Worm (Caenorhabditis elegans) whole organism, L1 larva: Measurements from ENCODE around the gene Y62H9A.15.
A peak's percentile ranks its signal among the peaks of the same experiment; 100 is the strongest.

Experiments used
- C04F5.9 ChIP-seq: sonication (generic microtip); optimal IDR thresholded peaks from 2 replicates; lab custom pipeline; 2016; ENCODE audit warnings: missing genetic modification characterization, missing compliant biosample characterization
- F16B12.6 ChIP-seq: fragments of 150-350 bp; optimal IDR thresholded peaks from 2 replicates; lab custom pipeline; 2014; ENCODE audit warnings: missing biosample characterization, missing genetic modification characterization
- aha-1 ChIP-seq: fragments of 150-350 bp; optimal IDR thresholded peaks from 2 replicates; lab custom pipeline; 2014; ENCODE audit warnings: missing biosample characterization, missing genetic modification characterization
- ceh-63 ChIP-seq: fragments of 200-800 bp; sonication (Bioruptor generic); optimal IDR thresholded peaks from 2 replicates; lab custom pipeline; 2018; ENCODE audit warnings: mild to moderate bottlenecking, missing genetic modification characterization, missing compliant biosample characterization
- ceh-82 ChIP-seq, 3 experiments: fragments of 150-350 bp in 1 of 3; sonication (generic microtip) in 2 of 3; optimal IDR thresholded peaks; 2 replicates each; lab custom pipeline; 2014 to 2017; ENCODE audit warnings: missing biosample characterization in 3 of 3, missing genetic modification characterization in 3 of 3
- ceh-88 ChIP-seq: fragments of 200-800 bp; sonication (Bioruptor generic); IDR thresholded peaks from 2 replicates; pipeline ENCODE4 v1.3.6; 2022; ENCODE audit warnings: missing genetic modification characterization, missing compliant biosample characterization
- ceh-90 ChIP-seq: sonication (generic microtip); optimal IDR thresholded peaks from 2 replicates; lab custom pipeline; 2016; ENCODE audit warnings: missing genetic modification characterization, missing compliant biosample characterization
- dpl-1 ChIP-seq, 3 experiments: fragments of 150-350 bp in 2 of 3; sonication (generic microtip) in 1 of 3; optimal IDR thresholded peaks; 2 replicates each; lab custom pipeline; 2014 to 2017; ENCODE audit warnings: missing biosample characterization in 3 of 3, missing genetic modification characterization in 3 of 3, missing genetic modification reagents in 3 of 3
- dsc-1 ChIP-seq: sonication (generic microtip); optimal IDR thresholded peaks from 2 replicates; lab custom pipeline; 2016; ENCODE audit warnings: mild to moderate bottlenecking, missing genetic modification characterization, missing compliant biosample characterization
- egl-13 ChIP-seq: sonication (generic microtip); optimal IDR thresholded peaks from 2 replicates; lab custom pipeline; 2016; ENCODE audit warnings: missing genotype, missing genetic modification reagents, missing genetic modification characterization, missing compliant biosample characterization
- elt-2 ChIP-seq: sonication (generic microtip); optimal IDR thresholded peaks from 2 replicates; lab custom pipeline; 2016; ENCODE audit warnings: missing genetic modification characterization, mild to moderate bottlenecking, inconsistent platforms, missing compliant biosample characterization, missing genetic modification reagents
- elt-3 ChIP-seq, 6 experiments: fragments of 150-350 bp in 1 of 6; sonication (generic microtip); optimal IDR thresholded peaks; 2 replicates each; lab custom pipeline; 2017 to 2018; ENCODE audit warnings: missing biosample characterization in 6 of 6, missing genetic modification characterization in 6 of 6, inconsistent platforms in 1 of 6
- ets-5 ChIP-seq: fragments of 200-800 bp; sonication (Bioruptor generic); IDR thresholded peaks from 2 replicates; pipeline ENCODE4 v1.3.6; 2022; ENCODE audit warnings: missing genetic modification characterization, missing compliant biosample characterization
- fkh-10 ChIP-seq: sonication (generic microtip); optimal IDR thresholded peaks from 2 replicates; lab custom pipeline; 2017; ENCODE audit warnings: missing biosample characterization, missing genetic modification reagents, missing genetic modification characterization
- fkh-4 ChIP-seq: sonication (generic microtip); optimal IDR thresholded peaks from 2 replicates; lab custom pipeline; 2016; ENCODE audit warnings: missing compliant biosample characterization, missing genetic modification characterization, borderline replicate concordance
- fos-1 ChIP-seq: fragments of 150-350 bp; optimal IDR thresholded peaks from 2 replicates; lab custom pipeline; 2014; ENCODE audit warnings: missing biosample characterization, missing genetic modification characterization
- grh-1 ChIP-seq: fragments of 200-800 bp; sonication (Bioruptor generic); IDR thresholded peaks from 2 replicates; pipeline ENCODE4 v1.3.6; 2022; ENCODE audit warnings: missing genetic modification reagents, missing genetic modification characterization, missing compliant biosample characterization
- hlh-17 ChIP-seq: fragments of 200-800 bp; sonication (Bioruptor generic); optimal IDR thresholded peaks from 2 replicates; lab custom pipeline; 2018; ENCODE audit warnings: missing genetic modification characterization, mild to moderate bottlenecking, missing compliant biosample characterization, moderate library complexity, borderline replicate concordance
- jun-1 ChIP-seq: fragments of 150-350 bp; optimal IDR thresholded peaks from 2 replicates; lab custom pipeline; 2014; ENCODE audit warnings: missing biosample characterization, missing genetic modification reagents, missing genetic modification characterization
- lin-13 ChIP-seq: fragments of 150-350 bp; optimal IDR thresholded peaks from 2 replicates; lab custom pipeline; 2014; ENCODE audit warnings: missing biosample characterization, missing genetic modification reagents, missing genetic modification characterization
- lin-14 ChIP-seq: fragments of 200-800 bp; sonication (Bioruptor generic); optimal IDR thresholded peaks from 2 replicates; lab custom pipeline; 2018; ENCODE audit warnings: mild to moderate bottlenecking, missing genetic modification characterization, moderate library complexity, missing compliant biosample characterization
- lin-15B ChIP-seq: fragments of 150-350 bp; sonication (generic microtip); optimal IDR thresholded peaks from 3 replicates; lab custom pipeline; 2014; ENCODE audit warnings: missing biosample characterization, missing genetic modification characterization
- lin-35 ChIP-seq, 2 experiments: fragments of 150-350 bp; optimal IDR thresholded peaks; 2 replicates each; lab custom pipeline; 2014; ENCODE audit warnings: missing biosample characterization in 2 of 2, missing genetic modification characterization in 2 of 2, missing genetic modification reagents in 2 of 2
- lin-39 ChIP-seq: fragments of 150-350 bp; optimal IDR thresholded peaks from 2 replicates; lab custom pipeline; 2014; ENCODE audit warnings: missing biosample characterization, missing genetic modification reagents, missing genetic modification characterization
- lir-3 ChIP-seq: sonication (generic microtip); optimal IDR thresholded peaks from 2 replicates; lab custom pipeline; 2016; ENCODE audit warnings: mild to moderate bottlenecking, missing genetic modification characterization, moderate library complexity, missing compliant biosample characterization; ENCODE audit not compliant: poor library complexity
- lsy-2 ChIP-seq, 2 experiments: fragments of 150-350 bp; optimal IDR thresholded peaks; 2 replicates each; lab custom pipeline; 2014; ENCODE audit warnings: missing biosample characterization in 2 of 2, missing genetic modification characterization in 2 of 2
- mab-9 ChIP-seq: fragments of 200-800 bp; sonication (Bioruptor generic); IDR thresholded peaks from 2 replicates; pipeline ENCODE4 v1.3.6; 2022; ENCODE audit warnings: missing genetic modification reagents, missing genetic modification characterization, missing compliant biosample characterization
- mdl-1 ChIP-seq, 2 experiments: fragments of 150-350 bp; optimal IDR thresholded peaks; 2 replicates each; lab custom pipeline; 2014 to 2017; ENCODE audit warnings: missing biosample characterization in 2 of 2, missing genetic modification characterization in 2 of 2, inconsistent platforms in 1 of 2
- nhr-11 ChIP-seq: fragments of 150-350 bp; optimal IDR thresholded peaks from 2 replicates; lab custom pipeline; 2014; ENCODE audit warnings: missing biosample characterization, missing genetic modification characterization
- nhr-12 ChIP-seq: sonication (generic microtip); optimal IDR thresholded peaks from 2 replicates; lab custom pipeline; 2017; ENCODE audit warnings: missing biosample characterization, missing genetic modification characterization
- nhr-20 ChIP-seq: sonication (generic microtip); optimal IDR thresholded peaks from 2 replicates; lab custom pipeline; 2016; ENCODE audit warnings: mild to moderate bottlenecking, missing genetic modification characterization, missing compliant biosample characterization
- nhr-237 ChIP-seq: fragments of 150-350 bp; optimal IDR thresholded peaks from 2 replicates; lab custom pipeline; 2014; ENCODE audit warnings: missing biosample characterization, missing genetic modification characterization
- nhr-77 ChIP-seq: fragments of 150-350 bp; optimal IDR thresholded peaks from 2 replicates; lab custom pipeline; 2014; ENCODE audit warnings: missing biosample characterization, missing genetic modification characterization
- nhr-84 ChIP-seq: sonication (generic microtip); optimal IDR thresholded peaks from 2 replicates; lab custom pipeline; 2017; ENCODE audit warnings: missing biosample characterization, missing genetic modification characterization
- nhr-85 ChIP-seq: sonication (generic microtip); peaks from one replicate; lab custom pipeline; 2016; ENCODE audit warnings: missing genetic modification characterization, inconsistent platforms, missing compliant biosample characterization
- pag-3 ChIP-seq: sonication (generic microtip); optimal IDR thresholded peaks from 2 replicates; lab custom pipeline; 2017; ENCODE audit warnings: missing genetic modification characterization, mild to moderate bottlenecking, missing compliant biosample characterization, antibody characterized with exemption, borderline replicate concordance; ENCODE audit not compliant: insufficient read depth
- pax-3 ChIP-seq: fragments of 200-800 bp; sonication (Bioruptor generic); optimal IDR thresholded peaks from 2 replicates; lab custom pipeline; 2018; ENCODE audit warnings: mild to moderate bottlenecking, missing genetic modification characterization, moderate library complexity, missing compliant biosample characterization
- pqm-1 ChIP-seq: sonication (generic microtip); optimal IDR thresholded peaks from 3 replicates; lab custom pipeline; 2017; ENCODE audit warnings: missing biosample characterization, missing genetic modification characterization
- rnt-1 ChIP-seq: sonication (generic microtip); optimal IDR thresholded peaks from 2 replicates; lab custom pipeline; 2016; ENCODE audit warnings: mild to moderate bottlenecking, missing genetic modification characterization, moderate library complexity, missing compliant biosample characterization
- skn-1 ChIP-seq: fragments of 150-350 bp; optimal IDR thresholded peaks from 2 replicates; lab custom pipeline; 2014; ENCODE audit warnings: missing biosample characterization, missing genetic modification characterization
- snpc-4 ChIP-seq: fragments of 150-350 bp; optimal IDR thresholded peaks from 2 replicates; lab custom pipeline; 2014; ENCODE audit warnings: missing biosample characterization, missing genetic modification characterization
- snu-23 ChIP-seq: sonication (generic microtip); optimal IDR thresholded peaks from 2 replicates; lab custom pipeline; 2016; ENCODE audit warnings: missing genetic modification characterization, missing compliant biosample characterization
- sup-37 ChIP-seq: fragments of 200-800 bp; sonication (Bioruptor generic); optimal IDR thresholded peaks from 2 replicates; lab custom pipeline; 2018; ENCODE audit warnings: mild to moderate bottlenecking, missing genetic modification characterization, missing compliant biosample characterization
- tlp-1 ChIP-seq: fragments of 150-350 bp; optimal IDR thresholded peaks from 2 replicates; lab custom pipeline; 2014; ENCODE audit warnings: missing biosample characterization, missing genetic modification characterization
- unc-62 ChIP-seq: fragments of 150-350 bp; optimal IDR thresholded peaks from 2 replicates; lab custom pipeline; 2014; ENCODE audit warnings: missing biosample characterization, missing genetic modification reagents, missing genetic modification characterization
- unc-98 ChIP-seq: fragments of 200-800 bp; sonication (Bioruptor generic); IDR thresholded peaks from 2 replicates; pipeline ENCODE4 v1.3.6; 2022; ENCODE audit warnings: missing genetic modification characterization, missing compliant biosample characterization
- xbp-1 ChIP-seq: sonication (generic microtip); optimal IDR thresholded peaks from 2 replicates; lab custom pipeline; 2016; ENCODE audit warnings: missing genetic modification characterization, missing compliant biosample characterization
- zag-1 ChIP-seq: fragments of 150-350 bp; optimal IDR thresholded peaks from 2 replicates; lab custom pipeline; 2014; ENCODE audit warnings: missing biosample characterization, missing genetic modification characterization
- zip-4 ChIP-seq: fragments of 200-800 bp; sonication (Bioruptor generic); optimal IDR thresholded peaks from 2 replicates; lab custom pipeline; 2018; ENCODE audit warnings: mild to moderate bottlenecking, missing genetic modification characterization, moderate library complexity, missing compliant biosample characterization
- ztf-11 ChIP-seq, 2 experiments: sonication (generic microtip); optimal IDR thresholded peaks; 2 replicates each; lab custom pipeline; 2016 to 2017; ENCODE audit warnings: missing genetic modification characterization in 2 of 2, missing biosample characterization in 1 of 2, missing compliant biosample characterization in 1 of 2
- ztf-4 ChIP-seq: fragments of 150-350 bp; optimal IDR thresholded peaks from 2 replicates; lab custom pipeline; 2014; ENCODE audit warnings: missing biosample characterization, missing genetic modification characterization

Y62H9A.15 gene

ce11 chrX:11937343-11937935 is 27.5 kb upstream of the Y62H9A.15 start (continued):
- TF ChIP-seq dsc-1 (tag; lab: Kevin White, UChicago), result peak; percentile 100
- peak; percentile 92 for TF ChIP-seq mab-9 (GFP tag; lab: Robert Waterston, UW)
- TF ChIP-seq ceh-90, result peak; percentile 54
- TF ChIP-seq aha-1 (tag; lab: Kevin White, UChicago), result peak; percentile 66
- TF ChIP-seq ztf-4 (tag; lab: Kevin White, UChicago), result peak; percentile 99
- TF ChIP-seq unc-62, result no peak
- peak; percentile 99 for TF ChIP-seq fos-1
- TF ChIP-seq elt-2 (tag; lab: Kevin White, UChicago), result peak; percentile 94
- TF ChIP-seq lin-35 (GFP tag; optimal IDR thresholded peaks at IDR 0.05; lab: Kevin White, UChicago), result peak; percentile 65 to 93
- peak; percentile 81 for TF ChIP-seq nhr-12 (tag; lab: Kevin White, UChicago)
- TF ChIP-seq unc-98 (GFP tag; lab: Robert Waterston, UW), result peak; percentile 76
- peak; percentile 99 for TF ChIP-seq nhr-11 (tag; lab: Kevin White, UChicago)
- peak; percentile 92 for TF ChIP-seq fkh-4
- peak; percentile 80 for TF ChIP-seq pqm-1 (tag; lab: Kevin White, UChicago)
- peak; percentile 98 for TF ChIP-seq lin-39
- TF ChIP-seq pax-3 (tag; lab: Kevin White, UChicago), result peak; percentile 92
- peak; percentile 97 for TF ChIP-seq lin-13 (GFP tag; lab: Kevin White, UChicago)
- TF ChIP-seq nhr-84, result peak; percentile 73
- TF ChIP-seq lsy-2 (tag; optimal IDR thresholded peaks at IDR 0.05; lab: Kevin White, UChicago), result peak; percentile 94
- TF ChIP-seq lin-14 (GFP tag; lab: Kevin White, UChicago), result peak; percentile 96
- peak; percentile 90 to 93 for TF ChIP-seq ztf-11 (tag; optimal IDR thresholded peaks at IDR 0.05; lab: Kevin White, UChicago)
- TF ChIP-seq pag-3 (tag; lab: Kevin White, UChicago), result no peak
- TF ChIP-seq skn-1 (tag; lab: Kevin White, UChicago), result peak; percentile 99
- TF ChIP-seq snu-23 (GFP tag; lab: Kevin White, UChicago), result peak; percentile 100
- peak; percentile 87 for TF ChIP-seq sup-37 (GFP tag; lab: Kevin White, UChicago)
- TF ChIP-seq fkh-10 (GFP tag; lab: Kevin White, UChicago), result peak; percentile 99
- peak; percentile 51 to 66 (median 58) for TF ChIP-seq dpl-1 (GFP tag; optimal IDR thresholded peaks at IDR 0.05; lab: Kevin White, UChicago)
- TF ChIP-seq tlp-1 (tag; lab: Kevin White, UChicago), result no peak
- no peak for TF ChIP-seq hlh-17 (GFP tag; lab: Kevin White, UChicago)
- peak; percentile 87 for TF ChIP-seq snpc-4 (tag; lab: Kevin White, UChicago)
- TF ChIP-seq zip-4 (GFP tag; lab: Kevin White, UChicago), result peak; percentile 95
- peak; percentile 6 for TF ChIP-seq lin-15B
- TF ChIP-seq rnt-1 (tag; lab: Kevin White, UChicago), result peak; percentile 99
- peak; percentile 96 for TF ChIP-seq xbp-1 (tag; lab: Kevin White, UChicago)
- peak; percentile 91 for TF ChIP-seq C04F5.9
- peak; percentile 66 for TF ChIP-seq F16B12.6 (tag; lab: Kevin White, UChicago)
- TF ChIP-seq nhr-237 (tag; lab: Kevin White, UChicago), result peak; percentile 97
- TF ChIP-seq ceh-63 (GFP tag; lab: Kevin White, UChicago), result peak; percentile 96
- TF ChIP-seq jun-1 (tag; lab: Kevin White, UChicago), result peak; percentile 100
- peak; percentile 98 for TF ChIP-seq nhr-20 (tag; lab: Kevin White, UChicago)
- TF ChIP-seq ceh-82 (tag; optimal IDR thresholded peaks at IDR 0.05; lab: Kevin White, UChicago), result peak; percentile 99
- peak; percentile 79 for TF ChIP-seq zag-1 (tag; lab: Kevin White, UChicago)
- TF ChIP-seq nhr-85 (tag; lab: Kevin White, UChicago), result peak; percentile 97
- peak; percentile 96 for TF ChIP-seq grh-1 (GFP tag; lab: Robert Waterston, UW)
- peak; percentile 93 for TF ChIP-seq lir-3 (tag; lab: Kevin White, UChicago)
- peak; percentile 97 for TF ChIP-seq ceh-88
- TF ChIP-seq egl-13, result peak; percentile 96
- TF ChIP-seq elt-3 (tag; optimal IDR thresholded peaks at IDR 0.05; lab: Kevin White, UChicago), result peak in 5 of 6 experiments; percentile 92 to 99 (median 97)
- TF ChIP-seq nhr-77 (tag; lab: Kevin White, UChicago), result peak; percentile 99
- TF ChIP-seq ets-5, result no peak
- TF ChIP-seq mdl-1 (tag; optimal IDR thresholded peaks at IDR 0.05; lab: Kevin White, UChicago), result peak in 1 of 2 experiments; percentile 93
